Worm (Caenorhabditis elegans) whole organism, L1 larva: ENCODE data around the gene F54F7.2.

Experiments
- ceh-82 ChIP-seq, 3 experiments: fragments of 150-350 bp in 1 of 3; sonication (generic microtip) in 2 of 3; optimal IDR thresholded peaks; 2 replicates each; lab custom pipeline; 2014 to 2017; ENCODE audit warnings: missing biosample characterization in 3 of 3, missing genetic modification characterization in 3 of 3
- ceh-88 ChIP-seq: fragments of 200-800 bp; sonication (Bioruptor generic); IDR thresholded peaks from 2 replicates; pipeline ENCODE4 v1.3.6; 2022; ENCODE audit warnings: missing genetic modification characterization, missing compliant biosample characterization
- elt-3 ChIP-seq, 6 experiments: fragments of 150-350 bp in 1 of 6; sonication (generic microtip); optimal IDR thresholded peaks; 2 replicates each; lab custom pipeline; 2017 to 2018; ENCODE audit warnings: missing biosample characterization in 6 of 6, missing genetic modification characterization in 6 of 6, inconsistent platforms in 1 of 6
- isw-1 ChIP-seq: fragments of 200-800 bp; sonication (Bioruptor generic); IDR thresholded peaks from 2 replicates; pipeline ENCODE4 v1.3.6; 2022; ENCODE audit warnings: missing genetic modification characterization, missing compliant biosample characterization
- nhr-47 ChIP-seq: sonication (generic microtip); optimal IDR thresholded peaks from 2 replicates; lab custom pipeline; 2016; ENCODE audit warnings: mild to moderate bottlenecking, missing genetic modification characterization, moderate library complexity, missing compliant biosample characterization
- nhr-90 ChIP-seq: sonication (generic microtip); optimal IDR thresholded peaks from 2 replicates; lab custom pipeline; 2016; ENCODE audit warnings: mild to moderate bottlenecking, missing genetic modification characterization, missing compliant biosample characterization; ENCODE audit not compliant: poor library complexity
- pqm-1 ChIP-seq: sonication (generic microtip); optimal IDR thresholded peaks from 3 replicates; lab custom pipeline; 2017; ENCODE audit warnings: missing biosample characterization, missing genetic modification characterization
- skn-1 ChIP-seq: fragments of 150-350 bp; optimal IDR thresholded peaks from 2 replicates; lab custom pipeline; 2014; ENCODE audit warnings: missing biosample characterization, missing genetic modification characterization
- unc-62 ChIP-seq: fragments of 150-350 bp; optimal IDR thresholded peaks from 2 replicates; lab custom pipeline; 2014; ENCODE audit warnings: missing biosample characterization, missing genetic modification reagents, missing genetic modification characterization
- unc-86 ChIP-seq: sonication (generic microtip); optimal IDR thresholded peaks from 2 replicates; lab custom pipeline; 2016; ENCODE audit warnings: missing genetic modification characterization, missing compliant biosample characterization
- zag-1 ChIP-seq: fragments of 150-350 bp; optimal IDR thresholded peaks from 2 replicates; lab custom pipeline; 2014; ENCODE audit warnings: missing biosample characterization, missing genetic modification characterization
- ztf-11 ChIP-seq, 2 experiments: sonication (generic microtip); optimal IDR thresholded peaks; 2 replicates each; lab custom pipeline; 2016 to 2017; ENCODE audit warnings: missing genetic modification characterization in 2 of 2, missing biosample characterization in 1 of 2, missing compliant biosample characterization in 1 of 2

DNA sequence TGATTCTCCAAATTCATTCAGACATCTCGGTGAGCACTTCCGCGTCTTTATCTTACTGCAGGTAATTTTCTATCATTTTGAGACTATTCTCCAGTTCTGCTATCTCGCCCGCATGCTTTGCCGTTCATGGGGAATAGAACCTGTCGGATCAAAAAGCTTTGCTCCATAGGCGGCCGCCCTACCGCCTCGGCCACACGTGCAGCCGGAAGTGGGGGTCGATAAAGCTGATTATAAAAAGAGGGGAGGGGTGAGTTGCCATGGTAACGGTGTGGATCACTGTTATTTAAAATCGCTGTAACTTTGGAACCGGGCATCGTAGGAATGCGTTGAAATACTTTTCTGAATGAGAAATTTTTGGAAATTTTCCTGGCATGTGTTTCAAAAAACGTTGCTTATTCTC is 26.9 kb downstream of the F54F7.2 start:
- no peak for TF ChIP-seq nhr-90 (tag; lab: Kevin White, UChicago)
- TF ChIP-seq unc-86 (tag; lab: Kevin White, UChicago) = no peak
- no peak for TF ChIP-seq zag-1 (tag; lab: Kevin White, UChicago)
- no peak for TF ChIP-seq skn-1
- TF ChIP-seq pqm-1 (tag; lab: Kevin White, UChicago) = no peak
- TF ChIP-seq ceh-88 (GFP tag; lab: Robert Waterston, UW) = no peak
- TF ChIP-seq unc-62 (GFP tag; lab: Kevin White, UChicago) = no peak
- no peak for TF ChIP-seq isw-1
- no peak for TF ChIP-seq elt-3 (tag; optimal IDR thresholded peaks at IDR 0.05; lab: Kevin White, UChicago)
- no peak for TF ChIP-seq ztf-11 (tag; optimal IDR thresholded peaks at IDR 0.05; lab: Kevin White, UChicago)
- no peak for TF ChIP-seq ceh-82 (tag; optimal IDR thresholded peaks at IDR 0.05; lab: Kevin White, UChicago)
- TF ChIP-seq nhr-47 (tag; lab: Kevin White, UChicago) = no peak
